Fruit fly (Drosophila melanogaster): ENCODE results near the gene CG13359.

- TF ChIP-seq ttk (optimal IDR thresholded peaks at IDR 0.05) (no peak), h (optimal IDR thresholded peaks at IDR 0.05) (no peak), psq (optimal IDR thresholded peaks at IDR 0.05) (no peak), Myc (optimal IDR thresholded peaks at IDR 0.05) (no peak)
Observed at dm6 chrX:841038-841437, 37.8 kb upstream of the CG13359 start.

Data from Kc167 (cell line).